Fruit fly (Drosophila melanogaster): ENCODE results near the gene Ndc1.
A peak's percentile ranks its signal among the peaks of the same experiment; 100 is the strongest.

Gene Ndc1

dm6 chr3R:23915042-23915428 is 9.2 kb upstream of the Ndc1 start (continued):
- TF ChIP-seq ci (GFP tag; IDR thresholded peaks at IDR 0.05) = 0 out of 3 replicates have a peak, but pooled peaks have one; percentile 41
- TF ChIP-seq lilli (GFP tag; optimal IDR thresholded peaks at IDR 0.05) = peak; percentile 19
- no peak for TF ChIP-seq CG11560 (tag; IDR thresholded peaks at IDR 0.05)
- no peak for TF ChIP-seq Hand (GFP tag; optimal IDR thresholded peaks at IDR 0.05)
- peak; percentile 11 for TF ChIP-seq CG15269 (tag; optimal IDR thresholded peaks at IDR 0.05)
- no peak for TF ChIP-seq cad (GFP tag; optimal IDR thresholded peaks at IDR 0.05)
- peak; percentile 51 for TF ChIP-seq CG14441 (GFP tag; IDR thresholded peaks at IDR 0.05)
- TF ChIP-seq CG8388 (GFP tag; optimal IDR thresholded peaks at IDR 0.05) = peak; percentile 4
- TF ChIP-seq Hmr (GFP tag; optimal IDR thresholded peaks at IDR 0.05) = peak; percentile 46
- no peak for TF ChIP-seq tin (GFP tag; optimal IDR thresholded peaks at IDR 0.05)
- no peak for TF ChIP-seq MESR4 (GFP tag; optimal IDR thresholded peaks at IDR 0.05)
- no peak for TF ChIP-seq danr (GFP tag; IDR thresholded peaks at IDR 0.05)
- peak; percentile 58 for TF ChIP-seq CG1603 (tag; optimal IDR thresholded peaks at IDR 0.05)
- peak; percentile 16 for TF ChIP-seq CG13775 (GFP tag; optimal IDR thresholded peaks at IDR 0.05)
- TF ChIP-seq CG7357 (GFP tag; IDR thresholded peaks at IDR 0.05) = no peak
- no peak for TF ChIP-seq CG2875 (GFP tag; optimal IDR thresholded peaks at IDR 0.05)
- TF ChIP-seq pum (GFP tag; optimal IDR thresholded peaks at IDR 0.05) = no peak
- no peak for TF ChIP-seq psq (GFP tag; optimal IDR thresholded peaks at IDR 0.05)
- no peak for TF ChIP-seq CG18619 (GFP tag; optimal IDR thresholded peaks at IDR 0.05)
- TF ChIP-seq bigmax (GFP tag; optimal IDR thresholded peaks at IDR 0.05) = no peak
- TF ChIP-seq Nf-YB (GFP tag; optimal IDR thresholded peaks at IDR 0.05) = no peak
- TF ChIP-seq CG17802 (tag; optimal IDR thresholded peaks at IDR 0.05) = no peak
- no peak for TF ChIP-seq CG3407 (GFP tag; optimal IDR thresholded peaks at IDR 0.05)
- no peak for TF ChIP-seq tna (GFP tag; IDR thresholded peaks at IDR 0.05; ENCODE audit: partially characterized antibody)
- TF ChIP-seq inv (GFP tag; IDR thresholded peaks at IDR 0.05; ENCODE audit: partially characterized antibody) = no peak
- no peak for TF ChIP-seq CG13424 (tag; optimal IDR thresholded peaks at IDR 0.05)
- TF ChIP-seq sr (GFP tag; IDR thresholded peaks at IDR 0.05) = no peak
- TF ChIP-seq Optix (GFP tag; IDR thresholded peaks at IDR 0.05) = no peak; the same call in 2 of the 3 replicates
- peak; percentile 64; the same call in 1 of the 2 replicates for TF ChIP-seq Xrp1 (GFP tag; IDR thresholded peaks at IDR 0.05)
- no peak for TF ChIP-seq scrt (GFP tag; optimal IDR thresholded peaks at IDR 0.05)
- TF ChIP-seq ssp (GFP tag; IDR thresholded peaks at IDR 0.05) = peak; percentile 10; the same call in 1 of the 2 replicates
- TF ChIP-seq gfzf (GFP tag; optimal IDR thresholded peaks at IDR 0.05) = no peak
- peak; percentile 26 for TF ChIP-seq Xbp1 (GFP tag; optimal IDR thresholded peaks at IDR 0.05)
- TF ChIP-seq Sin3A (optimal IDR thresholded peaks at IDR 0.05) = no peak
- TF ChIP-seq Hr3 (GFP tag; optimal IDR thresholded peaks at IDR 0.05) = peak; percentile 33
- TF ChIP-seq CG3065 (GFP tag; optimal IDR thresholded peaks at IDR 0.05) = no peak
- TF ChIP-seq Poxn (GFP tag; IDR thresholded peaks at IDR 0.05) = no peak
- TF ChIP-seq Trl (optimal IDR thresholded peaks at IDR 0.05) = no peak
- TF ChIP-seq Trl (GFP tag; optimal IDR thresholded peaks at IDR 0.05) = peak; percentile 7
- no peak for TF ChIP-seq gsb (GFP tag; IDR thresholded peaks at IDR 0.05)
- no peak for TF ChIP-seq cas (GFP tag; IDR thresholded peaks at IDR 0.05)
- peak; percentile 36; the same call in 2 of the 3 replicates for TF ChIP-seq dysf (GFP tag; IDR thresholded peaks at IDR 0.05)
- 0 out of 2 replicates have a peak, but pooled peaks have one; percentile 19 for TF ChIP-seq CkIIα-i1 (GFP tag; IDR thresholded peaks at IDR 0.05)
- TF ChIP-seq CG32532 (GFP tag; IDR thresholded peaks at IDR 0.05) = peak; percentile 50
- TF ChIP-seq Drgx (GFP tag; IDR thresholded peaks at IDR 0.05) = peak; percentile 49
- TF ChIP-seq C15 (GFP tag; IDR thresholded peaks at IDR 0.05) = no peak
- TF ChIP-seq kah (GFP tag; optimal IDR thresholded peaks at IDR 0.05) = no peak
- peak; percentile 39; the same call in 1 of the 2 replicates for TF ChIP-seq esg (GFP tag; conservative IDR thresholded peaks at IDR 0.05)
- TF ChIP-seq disco-r (GFP tag; optimal IDR thresholded peaks at IDR 0.05) = no peak
- TF ChIP-seq CG12769 (tag; optimal IDR thresholded peaks at IDR 0.05) = no peak
- peak; percentile 31 for TF ChIP-seq CG3281 (GFP tag; optimal IDR thresholded peaks at IDR 0.05)
- no peak for TF ChIP-seq Gsc (GFP tag; IDR thresholded peaks at IDR 0.05)
